Fruit fly (Drosophila melanogaster) whole organism, embryonic: ENCODE results near the gene CG13306.

Source experiments
- Ada2b ChIP-seq: fragments of 200-800 bp; sonication (Bioruptor generic); IDR thresholded peaks from 2 replicates; pipeline ENCODE4 v1.3.6; 2022; ENCODE audit warnings: missing biosample characterization, missing genetic modification characterization
- B-H1 ChIP-seq: fragments of 200-800 bp; sonication (Bioruptor generic); IDR thresholded peaks from 3 replicates; pipeline ENCODE4 v1.3.6; 2022; ENCODE audit warnings: missing biosample characterization, missing genetic modification characterization
- B-H2 ChIP-seq: fragments of 200-800 bp; sonication (Bioruptor generic); optimal IDR thresholded peaks from 2 replicates; lab custom pipeline; 2018; ENCODE audit warnings: missing biosample characterization, mild to moderate bottlenecking, missing genetic modification characterization
- CG14441 ChIP-seq: fragments of 200-800 bp; sonication (Bioruptor generic); IDR thresholded peaks from 2 replicates; pipeline ENCODE4 v1.3.6; 2022; ENCODE audit warnings: missing biosample characterization, missing genetic modification characterization
- CG14710 ChIP-seq: fragments of 200-800 bp; sonication (Bioruptor generic); optimal IDR thresholded peaks from 3 replicates; lab custom pipeline; 2019; ENCODE audit warnings: missing biosample characterization, mild to moderate bottlenecking, missing genetic modification characterization, moderate library complexity
- CG15696 ChIP-seq: fragments of 200-800 bp; sonication (Bioruptor generic); optimal IDR thresholded peaks from 2 replicates; lab custom pipeline; 2019; ENCODE audit warnings: missing biosample characterization, mild to moderate bottlenecking, missing genetic modification characterization, moderate library complexity
- CG16815 ChIP-seq: fragments of 200-800 bp; sonication (Bioruptor generic); optimal IDR thresholded peaks from 3 replicates; lab custom pipeline; 2017; ENCODE audit warnings: missing biosample characterization, mild to moderate bottlenecking, missing genetic modification characterization
- CG17186 ChIP-seq: fragments of 200-800 bp; sonication (Bioruptor generic); optimal IDR thresholded peaks from 3 replicates; lab custom pipeline; 2017; ENCODE audit warnings: missing biosample characterization, missing genetic modification reagents, missing genetic modification characterization
- CG17361 ChIP-seq: fragments of 200-800 bp; sonication (Bioruptor generic); IDR thresholded peaks from 3 replicates; pipeline ENCODE4 v1.3.6; 2022; ENCODE audit warnings: missing biosample characterization, missing genetic modification characterization
- CG1792 ChIP-seq: fragments of 200-800 bp; sonication (Bioruptor generic); optimal IDR thresholded peaks from 2 replicates; lab custom pipeline; 2016; ENCODE audit warnings: missing biosample characterization, missing genetic modification characterization
- CG31365 ChIP-seq: fragments of 200-800 bp; sonication (Bioruptor generic); optimal IDR thresholded peaks from 2 replicates; lab custom pipeline; 2018; ENCODE audit warnings: missing biosample characterization, mild to moderate bottlenecking, missing genetic modification characterization
- CG31441 ChIP-seq: fragments of 200-800 bp; sonication (Bioruptor generic); IDR thresholded peaks from 2 replicates; pipeline ENCODE4 v1.3.6; 2022; ENCODE audit warnings: missing biosample characterization, missing genetic modification characterization
- CG3995 ChIP-seq: fragments of 200-800 bp; sonication (Bioruptor generic); optimal IDR thresholded peaks from 3 replicates; lab custom pipeline; 2016; ENCODE audit warnings: missing biosample characterization, missing genetic modification characterization
- CG8388 ChIP-seq: fragments of 200-800 bp; sonication (Bioruptor generic); optimal IDR thresholded peaks from 2 replicates; lab custom pipeline; 2019; ENCODE audit warnings: missing biosample characterization, mild to moderate bottlenecking, missing genetic modification characterization, moderate library complexity
- CG8924 ChIP-seq: fragments of 200-800 bp; optimal IDR thresholded peaks from 3 replicates; lab custom pipeline; 2019; ENCODE audit warnings: missing biosample characterization, mild to moderate bottlenecking, missing genetic modification characterization, moderate library complexity
- CG9727 ChIP-seq: fragments of 200-800 bp; sonication (Bioruptor generic); optimal IDR thresholded peaks from 3 replicates; lab custom pipeline; 2017; ENCODE audit warnings: missing biosample characterization, mild to moderate bottlenecking, missing genetic modification characterization
- CHES-1-like ChIP-seq: fragments of 200-800 bp; sonication (Bioruptor generic); optimal IDR thresholded peaks from 2 replicates; lab custom pipeline; 2016; ENCODE audit warnings: missing biosample characterization, missing genetic modification characterization
- CTCF ChIP-seq: fragments of 200-800 bp; sonication (Bioruptor generic); optimal IDR thresholded peaks from 2 replicates; lab custom pipeline; 2017; ENCODE audit warnings: missing biosample characterization, mild to moderate bottlenecking, missing genetic modification characterization, moderate library complexity
- Chrac-16 ChIP-seq: fragments of 200-800 bp; sonication (Bioruptor generic); optimal IDR thresholded peaks from 3 replicates; lab custom pipeline; 2016; ENCODE audit warnings: missing biosample characterization, missing genetic modification characterization
- Doc2 ChIP-seq: fragments of 200-800 bp; sonication (Bioruptor generic); IDR thresholded peaks from 2 replicates; pipeline ENCODE4 v1.3.6; 2022; ENCODE audit warnings: missing biosample characterization, missing genetic modification characterization
- Eip74EF ChIP-seq, 2 experiments: fragments of 200-800 bp in 1 of 2; fragments of >200 bp in 1 of 2; sonication (Bioruptor generic) in 1 of 2; optimal IDR thresholded peaks; 2 replicates each; lab custom pipeline; 2017 to 2019; ENCODE audit warnings: missing biosample characterization in 2 of 2, missing genetic modification characterization in 2 of 2, mild to moderate bottlenecking in 1 of 2, moderate library complexity in 1 of 2
- Elba2 ChIP-seq: fragments of 200-800 bp; sonication (Bioruptor generic); optimal IDR thresholded peaks from 3 replicates; lab custom pipeline; 2016; ENCODE audit warnings: missing biosample characterization, missing genetic modification characterization
- Ets65A ChIP-seq: fragments of 200-800 bp; sonication (Bioruptor generic); peaks from one replicate; lab custom pipeline; 2016; ENCODE audit warnings: missing biosample characterization, missing genetic modification characterization
- Hey ChIP-seq: fragments of 200-800 bp; sonication (Bioruptor generic); optimal IDR thresholded peaks from 3 replicates; lab custom pipeline; 2018; ENCODE audit warnings: missing biosample characterization, mild to moderate bottlenecking, missing genetic modification characterization
- Hmx ChIP-seq: fragments of 200-800 bp; sonication (Bioruptor generic); optimal IDR thresholded peaks from 2 replicates; lab custom pipeline; 2016; ENCODE audit warnings: missing biosample characterization, missing genetic modification characterization
- Hr78 ChIP-seq, 2 experiments: fragments of 200-800 bp in 1 of 2; fragments of >200 bp in 1 of 2; sonication (Bioruptor generic) in 1 of 2; optimal IDR thresholded peaks; 2 replicates each; lab custom pipeline; 2017 to 2019; ENCODE audit warnings: missing biosample characterization in 2 of 2, missing genetic modification characterization in 2 of 2, mild to moderate bottlenecking in 1 of 2, moderate library complexity in 1 of 2
- Med ChIP-seq: fragments of 200-800 bp; sonication (Bioruptor generic); peaks from one replicate; lab custom pipeline; 2016; ENCODE audit warnings: missing biosample characterization, missing genetic modification characterization, mild to moderate bottlenecking, inconsistent platforms, moderate library complexity
- Mrtf ChIP-seq: fragments of 200-800 bp; sonication (Bioruptor generic); IDR thresholded peaks from 3 replicates; pipeline ENCODE4 v1.3.6; 2022; ENCODE audit warnings: missing biosample characterization, missing genetic modification characterization
- Pdp1 ChIP-seq, 2 experiments: fragments of 200-800 bp; sonication (Bioruptor generic); optimal IDR thresholded peaks; 3 replicates each; lab custom pipeline; 2016; ENCODE audit warnings: missing biosample characterization in 2 of 2, missing genetic modification characterization in 2 of 2, mild to moderate bottlenecking in 1 of 2, moderate library complexity in 1 of 2
- Rx ChIP-seq: fragments of 200-800 bp; sonication (Bioruptor generic); IDR thresholded peaks from 2 replicates; pipeline ENCODE4 v1.3.6; 2022; ENCODE audit warnings: missing biosample characterization, missing genetic modification characterization
- Six4 ChIP-seq: fragments of 200-800 bp; sonication (Bioruptor generic); optimal IDR thresholded peaks from 2 replicates; lab custom pipeline; 2016; ENCODE audit warnings: missing biosample characterization, missing genetic modification characterization
- Sry-β ChIP-seq: fragments of 200-800 bp; sonication (Bioruptor generic); optimal IDR thresholded peaks from 2 replicates; lab custom pipeline; 2018; ENCODE audit warnings: missing biosample characterization, mild to moderate bottlenecking, missing genetic modification characterization, moderate library complexity
- ci ChIP-seq: fragments of 200-800 bp; sonication (Bioruptor generic); IDR thresholded peaks from 3 replicates; pipeline ENCODE4 v1.3.6; 2022; ENCODE audit warnings: missing biosample characterization, missing genetic modification characterization
- da ChIP-seq: fragments of 200-800 bp; sonication (Bioruptor generic); optimal IDR thresholded peaks from 2 replicates; lab custom pipeline; 2016; ENCODE audit warnings: missing biosample characterization, missing genetic modification characterization
- dan ChIP-seq: fragments of 200-800 bp; sonication (Bioruptor generic); IDR thresholded peaks from 2 replicates; pipeline ENCODE4 v1.3.6; 2022; ENCODE audit warnings: missing biosample characterization, missing genetic modification characterization
- emc ChIP-seq: fragments of 200-800 bp; sonication (Bioruptor generic); optimal IDR thresholded peaks from 2 replicates; lab custom pipeline; 2016; ENCODE audit warnings: missing biosample characterization, missing genetic modification characterization
- ewg ChIP-seq: fragments of 200-800 bp; sonication (Bioruptor generic); optimal IDR thresholded peaks from 3 replicates; lab custom pipeline; 2017; ENCODE audit warnings: mild to moderate bottlenecking, missing biosample characterization, missing genetic modification reagents, missing genetic modification characterization
- inv ChIP-seq: fragments of 200-800 bp; sonication (Bioruptor generic); IDR thresholded peaks from 2 replicates; pipeline ENCODE4 v1.3.6; 2022; ENCODE audit warnings: missing biosample characterization, missing genetic modification characterization; ENCODE audit not compliant: partially characterized antibody
- ken ChIP-seq: fragments of 200-800 bp; sonication (Bioruptor generic); IDR thresholded peaks from 3 replicates; pipeline ENCODE4 v1.3.6; 2022; ENCODE audit warnings: missing biosample characterization, missing genetic modification characterization
- mld ChIP-seq: fragments of 200-800 bp; sonication (Bioruptor generic); IDR thresholded peaks from 3 replicates; pipeline ENCODE4 v1.3.6; 2022; ENCODE audit warnings: missing biosample characterization, missing genetic modification characterization; ENCODE audit not compliant: partially characterized antibody
- scrt ChIP-seq: fragments of 200-800 bp; sonication (Bioruptor generic); optimal IDR thresholded peaks from 2 replicates; lab custom pipeline; 2018; ENCODE audit warnings: missing biosample characterization, mild to moderate bottlenecking, missing genetic modification characterization, moderate library complexity
- so ChIP-seq: fragments of 200-800 bp; sonication (Bioruptor generic); IDR thresholded peaks from 3 replicates; pipeline ENCODE4 v1.3.6; 2022; ENCODE audit warnings: missing biosample characterization, missing genetic modification characterization
- stc ChIP-seq: fragments of 200-800 bp; sonication (Bioruptor generic); IDR thresholded peaks from 2 replicates; pipeline ENCODE4 v1.3.6; 2022; ENCODE audit warnings: missing biosample characterization, missing genetic modification characterization
- toy ChIP-seq: fragments of 200-800 bp; sonication (Bioruptor generic); IDR thresholded peaks from 2 replicates; pipeline ENCODE4 v1.3.6; 2022; ENCODE audit warnings: missing biosample characterization, missing genetic modification characterization
- trem ChIP-seq: fragments of 200-800 bp; optimal IDR thresholded peaks from 3 replicates; lab custom pipeline; 2019; ENCODE audit warnings: missing biosample characterization, mild to moderate bottlenecking, missing genetic modification characterization, moderate library complexity
- zfh2 ChIP-seq: fragments of 200-800 bp; sonication (Bioruptor generic); optimal IDR thresholded peaks from 2 replicates; lab custom pipeline; 2016; ENCODE audit warnings: missing biosample characterization, missing genetic modification characterization

The CG13306 gene

dm6 chr3L:8726317-8726841, 23.1 kb downstream of the CG13306 start, which contains the start of gene Cp18:
Cp18 (plus strand) TSS chr3L:8726791.
- TF ChIP-seq Sry-β (no peak), Eip74EF (GFP tag; optimal IDR thresholded peaks at IDR 0.05; lab: Kevin White, UChicago) (no peak), CG9727 (GFP tag; lab: Kevin White, UChicago) (no peak), trem (no peak), CG31441 (GFP tag; lab: Robert Waterston, UW) (no peak), B-H2 (GFP tag; lab: Kevin White, UChicago) (no peak), ci (peak; percentile 43; the same call in 1 of the 3 replicates), Pdp1 (GFP tag; optimal IDR thresholded peaks at IDR 0.05; lab: Kevin White, UChicago) (peak in 1 of 2 experiments; percentile 67), Med (GFP tag; lab: Kevin White, UChicago) (peak; percentile 53), dan (no peak), so (no peak)

- TF ChIP-seq Ets65A (GFP tag; lab: Kevin White, UChicago) (peak; percentile 2), ewg (GFP tag; lab: Kevin White, UChicago) (no peak)
These were observed 23.9 kb downstream of the CG13306 start, which contains the start of gene CG43965 for dm6 chr3L:8725674-8726073. CG43965 (minus strand) TSS chr3L:8725774.

dm6 chr3L:8725252-8725651, 24.3 kb downstream of the CG13306 start:
- TF ChIP-seq B-H1 (GFP tag; lab: Robert Waterston, UW) (no peak), Hr78 (GFP tag; optimal IDR thresholded peaks at IDR 0.05; lab: Kevin White, UChicago) (no peak)
- TF ChIP-seq, all 482 proteins: peak for 0

dm6 chr3L:8721145-8721544, 28.4 kb downstream of the CG13306 start, which contains the start of the genes CG32022 and CG6511:
CG32022 (minus strand) TSS chr3L:8721272.
CG6511 (plus strand) TSS chr3L:8721324.
- TF ChIP-seq Ada2b (GFP tag; lab: Robert Waterston, UW) (peak; percentile 94), CG15696 (tag; lab: Kevin White, UChicago) (peak; percentile 98), Elba2 (GFP tag; lab: Kevin White, UChicago) (peak; percentile 87), mld (GFP tag; lab: Robert Waterston, UW) (no peak), CTCF (GFP tag; lab: Kevin White, UChicago) (peak; percentile 50), CG8388 (GFP tag; lab: Kevin White, UChicago) (peak; percentile 94), trem (peak; percentile 99), CG16815 (peak; percentile 99), CG31365 (tag; lab: Kevin White, UChicago) (peak; percentile 71), Chrac-16 (GFP tag; lab: Kevin White, UChicago) (peak; percentile 98), CG17361 (GFP tag; lab: Robert Waterston, UW) (peak; percentile 99), CG14710 (tag; lab: Kevin White, UChicago) (peak; percentile 96), CG8924 (tag; lab: Kevin White, UChicago) (peak; percentile 96), so (peak; percentile 94), da (GFP tag; lab: Kevin White, UChicago) (peak; percentile 95), CG1792 (GFP tag; lab: Kevin White, UChicago) (peak; percentile 95), stc (GFP tag; lab: Robert Waterston, UW) (peak; percentile 90), CHES-1-like (GFP tag; lab: Kevin White, UChicago) (peak; percentile 98), toy (peak; percentile 90), Doc2 (GFP tag; lab: Robert Waterston, UW) (peak; percentile 87), zfh2 (GFP tag; lab: Kevin White, UChicago) (peak; percentile 99), Mrtf (GFP tag; lab: Robert Waterston, UW) (peak; percentile 95), Hmx (GFP tag; lab: Kevin White, UChicago) (peak; percentile 96), Hey (tag; lab: Kevin White, UChicago) (peak; percentile 83), emc (GFP tag; lab: Kevin White, UChicago) (peak; percentile 93), ken (GFP tag; lab: Robert Waterston, UW) (peak; percentile 94), CG14441 (peak; percentile 95), Rx (GFP tag; lab: Robert Waterston, UW) (peak; percentile 95), CG3995 (GFP tag; lab: Kevin White, UChicago) (peak; percentile 83), Six4 (GFP tag; lab: Kevin White, UChicago) (peak; percentile 92), inv (no peak), scrt (peak; percentile 88), CG17186 (peak; percentile 70)
